Worm (Caenorhabditis elegans): Measurements from ENCODE around the gene ttll-11.
A peak's percentile ranks its signal among the peaks of the same experiment; 100 is the strongest.

Gene ttll-11

ce11 chrIV:8740952-8741438 lies 43.5 kb downstream of the ttll-11 start, which contains the start of gene F21D5.6:
TSS of gene F21D5.6 (minus strand) at chrIV:8741388.
- TF ChIP-seq unc-120 (tag; optimal IDR thresholded peaks at IDR 0.05; ENCODE audit: poor library complexity, severe bottlenecking) (no peak), lin-32 (GFP tag; optimal IDR thresholded peaks at IDR 0.05) (no peak), ceh-43 (GFP tag; optimal IDR thresholded peaks at IDR 0.05) (no peak), zip-8 (tag; optimal IDR thresholded peaks at IDR 0.05) (no peak), lin-13 (tag; optimal IDR thresholded peaks at IDR 0.05) (no peak), unc-39 (tag; optimal IDR thresholded peaks at IDR 0.05) (no peak), drap-1 (GFP tag; optimal IDR thresholded peaks at IDR 0.05) (no peak), nhr-76 (tag; optimal IDR thresholded peaks at IDR 0.05) (no peak), bed-3 (GFP tag; optimal IDR thresholded peaks at IDR 0.05) (no peak), hlh-1 (tag; optimal IDR thresholded peaks at IDR 0.05) (no peak), mab-5 (tag; optimal IDR thresholded peaks at IDR 0.05) (no peak), blmp-1 (tag; optimal IDR thresholded peaks at IDR 0.05) (no peak), tbx-8 (GFP tag; optimal IDR thresholded peaks at IDR 0.05) (no peak), nhr-28 (tag; optimal IDR thresholded peaks at IDR 0.05) (no peak)

ce11 chrIV:8743654-8744332 lies 46.3 kb downstream of the ttll-11 start, which contains the start of gene F21D5.7:
TSS of gene F21D5.7 (minus strand) at chrIV:8743704.
- TF ChIP-seq lsy-2 (tag; optimal IDR thresholded peaks at IDR 0.05) (peak; percentile 65), ces-1 (GFP tag; optimal IDR thresholded peaks at IDR 0.05) (peak; percentile 28), drap-1 (GFP tag; optimal IDR thresholded peaks at IDR 0.05) (no peak), nhr-237 (tag; optimal IDR thresholded peaks at IDR 0.05) (peak; percentile 33), tbx-8 (GFP tag; optimal IDR thresholded peaks at IDR 0.05) (no peak), cnd-1 (tag; optimal IDR thresholded peaks at IDR 0.05) (no peak), snpc-4 (tag; optimal IDR thresholded peaks at IDR 0.05) (no peak), hlh-1 (tag; optimal IDR thresholded peaks at IDR 0.05) (no peak), ceh-43 (GFP tag; optimal IDR thresholded peaks at IDR 0.05) (no peak), mep-1 (tag; optimal IDR thresholded peaks at IDR 0.05) (peak; percentile 49), lin-32 (GFP tag; optimal IDR thresholded peaks at IDR 0.05) (no peak), sptf-1 (tag; optimal IDR thresholded peaks at IDR 0.05) (peak; percentile 31), sem-2 (GFP tag; optimal IDR thresholded peaks at IDR 0.05) (no peak), lin-13 (tag; optimal IDR thresholded peaks at IDR 0.05) (peak; percentile 1), elt-1 (tag; optimal IDR thresholded peaks at IDR 0.05; ENCODE audit: borderline replicate concordance, insufficient read depth) (no peak), nhr-12 (tag; optimal IDR thresholded peaks at IDR 0.05) (no peak), pha-4 (tag; optimal IDR thresholded peaks at IDR 0.05) (peak; percentile 36)

DNA sequence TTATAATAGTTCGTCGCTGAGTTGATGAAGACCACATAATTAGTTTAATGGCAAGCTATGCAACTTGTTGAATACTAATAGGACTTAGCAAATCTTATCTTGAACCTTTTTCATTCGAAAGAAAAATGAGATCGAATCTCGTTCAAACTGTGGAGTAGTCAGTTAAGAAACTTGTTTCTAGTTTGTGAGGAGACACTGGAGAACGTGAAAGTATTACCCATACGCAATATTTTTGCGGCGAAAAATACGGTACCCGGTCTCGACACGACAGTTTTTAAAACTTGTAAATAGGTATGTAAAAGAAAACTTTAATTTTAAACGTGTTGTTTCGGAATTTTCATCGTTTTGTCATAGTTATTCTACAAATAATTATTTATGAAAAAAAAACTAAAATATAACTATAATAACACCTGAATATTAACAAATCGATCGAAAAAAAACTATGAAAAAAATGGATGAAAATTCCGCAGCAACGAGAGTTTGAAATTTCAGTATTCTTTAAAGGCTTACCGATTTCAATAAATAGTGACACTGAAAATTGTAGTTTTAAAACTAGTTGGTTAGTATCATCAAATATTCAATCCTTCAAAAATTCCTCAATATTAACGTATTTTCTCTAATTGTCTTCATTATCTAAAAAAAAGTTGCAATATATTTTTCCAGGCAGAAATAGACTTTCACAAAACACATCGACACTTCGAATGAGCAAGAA lies 48.2 kb downstream of the ttll-11 start, which contains the start of the genes F20C5.7 and parg-1:
TSS of gene F20C5.7 (minus strand) at position 101 of the 712 bp plus-strand sequence.
TSS of gene parg-1 (plus strand) at position 662 of the 712 bp plus-strand sequence.
- TF ChIP-seq mep-1 (tag; optimal IDR thresholded peaks at IDR 0.05) (no peak), ceh-39 (tag; optimal IDR thresholded peaks at IDR 0.05) (no peak), pha-4 (tag; optimal IDR thresholded peaks at IDR 0.05) (no peak), ces-1 (GFP tag; optimal IDR thresholded peaks at IDR 0.05) (no peak), zip-8 (tag; optimal IDR thresholded peaks at IDR 0.05) (no peak), unc-62 (GFP tag; optimal IDR thresholded peaks at IDR 0.05) (no peak), nhr-237 (tag; optimal IDR thresholded peaks at IDR 0.05) (no peak), sem-2 (GFP tag; optimal IDR thresholded peaks at IDR 0.05) (no peak), blmp-1 (tag; optimal IDR thresholded peaks at IDR 0.05) (no peak), nhr-2 (tag; optimal IDR thresholded peaks at IDR 0.05) (no peak), lin-32 (GFP tag; optimal IDR thresholded peaks at IDR 0.05) (no peak), elt-3 (tag; optimal IDR thresholded peaks at IDR 0.05) (no peak), flh-1 (GFP tag; optimal IDR thresholded peaks at IDR 0.05) (no peak), ztf-11 (tag; optimal IDR thresholded peaks at IDR 0.05) (no peak)

DNA sequence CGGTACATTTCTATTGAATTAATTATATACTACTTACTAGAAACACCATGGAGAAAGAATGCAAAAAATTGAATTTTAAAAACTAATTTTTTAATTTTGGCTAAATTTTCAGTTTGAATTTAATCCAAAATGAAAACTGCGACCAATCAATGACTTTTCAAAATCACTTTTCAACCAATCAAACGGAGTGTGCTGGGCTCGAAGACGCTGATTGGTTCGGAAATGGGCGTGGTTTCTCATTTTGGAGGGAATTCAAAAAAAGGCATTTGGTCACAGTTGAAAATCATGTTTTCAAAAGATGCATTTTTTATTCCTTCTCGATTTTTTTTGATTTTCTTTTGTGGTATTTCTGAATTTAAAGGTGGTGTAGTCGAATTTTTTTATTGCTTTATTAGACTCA lies 51.4 kb downstream of the ttll-11 start:
- TF ChIP-seq mab-5 (tag; optimal IDR thresholded peaks at IDR 0.05): no peak
- TF ChIP-seq ces-1 (GFP tag; optimal IDR thresholded peaks at IDR 0.05): no peak
- TF ChIP-seq nhr-28 (tag; optimal IDR thresholded peaks at IDR 0.05): no peak
- TF ChIP-seq ceh-43 (GFP tag; optimal IDR thresholded peaks at IDR 0.05): no peak
- TF ChIP-seq ceh-83 (GFP tag; optimal IDR thresholded peaks at IDR 0.05): no peak
- no peak for TF ChIP-seq lin-32 (GFP tag; optimal IDR thresholded peaks at IDR 0.05)
- no peak for TF ChIP-seq mep-1 (tag; optimal IDR thresholded peaks at IDR 0.05)
- no peak for TF ChIP-seq unc-120 (tag; optimal IDR thresholded peaks at IDR 0.05; ENCODE audit: poor library complexity, severe bottlenecking)
- no peak for TF ChIP-seq drap-1 (GFP tag; optimal IDR thresholded peaks at IDR 0.05)
- no peak for TF ChIP-seq zip-8 (tag; optimal IDR thresholded peaks at IDR 0.05)
- TF ChIP-seq pha-4 (tag; optimal IDR thresholded peaks at IDR 0.05): no peak
- TF ChIP-seq hlh-1 (tag; optimal IDR thresholded peaks at IDR 0.05): no peak
- no peak for TF ChIP-seq sem-2 (GFP tag; optimal IDR thresholded peaks at IDR 0.05)
